Fruit fly (Drosophila melanogaster) whole organism, wandering third instar larva: ENCODE results near the gene Acbp2.

Source experiments
- Abd-B ChIP-seq: fragments of >200 bp; optimal IDR thresholded peaks from 2 replicates; lab custom pipeline; 2017; ENCODE audit warnings: missing biosample characterization, missing genetic modification characterization
- CG9705 ChIP-seq: fragments of 200-800 bp; sonication (Bioruptor generic); optimal IDR thresholded peaks from 2 replicates; lab custom pipeline; 2018; ENCODE audit warnings: missing biosample characterization, mild to moderate bottlenecking, missing genetic modification characterization
- CrebA ChIP-seq: fragments of 200-800 bp; sonication (Bioruptor generic); optimal IDR thresholded peaks from 2 replicates; lab custom pipeline; 2016; ENCODE audit warnings: missing biosample characterization, mild to moderate bottlenecking, missing genetic modification characterization, borderline replicate concordance
- Dif ChIP-seq: fragments of 200-275, 200-300 bp; sonication (Bioruptor generic); optimal IDR thresholded peaks from 2 replicates; lab custom pipeline; 2018; ENCODE audit warnings: missing biosample characterization, missing genetic modification characterization; ENCODE audit not compliant: partially characterized antibody
- GATAd ChIP-seq: sonication (Bioruptor generic); optimal IDR thresholded peaks from 2 replicates; lab custom pipeline; 2016; ENCODE audit warnings: missing biosample characterization, missing genetic modification characterization
- Hr83 ChIP-seq: fragments of 200-300 bp; sonication (Bioruptor generic); optimal IDR thresholded peaks from 2 replicates; lab custom pipeline; 2016; ENCODE audit warnings: missing biosample characterization, mild to moderate bottlenecking, missing genetic modification characterization, moderate library complexity; ENCODE audit not compliant: poor library complexity, severe bottlenecking
- Jra ChIP-seq: sonication (Bioruptor generic); optimal IDR thresholded peaks from 2 replicates; lab custom pipeline; 2016; ENCODE audit warnings: missing biosample characterization, missing genetic modification characterization
- Myc ChIP-seq: fragments of >200 bp; optimal IDR thresholded peaks from 2 replicates; lab custom pipeline; 2017
- N ChIP-seq: fragments of >200 bp; optimal IDR thresholded peaks from 2 replicates; lab custom pipeline; 2018; ENCODE audit warnings: missing biosample characterization, missing external identifiers, missing genetic modification characterization
- Rel ChIP-seq, 2 experiments: fragments of 200-800 bp; sonication (Bioruptor generic) in 1 of 2; optimal IDR thresholded peaks; 2 replicates in 1 of 2; 3 replicates in 1 of 2; lab custom pipeline; 2016 to 2019; ENCODE audit warnings: mild to moderate bottlenecking in 2 of 2, missing biosample characterization in 2 of 2, missing genetic modification characterization in 2 of 2, moderate library complexity in 1 of 2
- Sp1 ChIP-seq: fragments of 200-800 bp; sonication (Bioruptor generic); optimal IDR thresholded peaks from 3 replicates; lab custom pipeline; 2019; ENCODE audit warnings: missing biosample characterization, mild to moderate bottlenecking, missing genetic modification characterization, moderate library complexity
- Vsx2 ChIP-seq: fragments of 200-300, 225-300 bp; sonication (Bioruptor generic); optimal IDR thresholded peaks from 2 replicates; lab custom pipeline; 2018; ENCODE audit warnings: missing biosample characterization, missing genetic modification characterization; ENCODE audit not compliant: partially characterized antibody
- br ChIP-seq: fragments of 200-800 bp; sonication (Bioruptor generic); optimal IDR thresholded peaks from 2 replicates; lab custom pipeline; 2016; ENCODE audit warnings: missing biosample characterization, missing genetic modification characterization
- brk ChIP-seq: fragments of 200-800 bp; sonication (Bioruptor generic); optimal IDR thresholded peaks from 2 replicates; lab custom pipeline; 2016; ENCODE audit warnings: missing biosample characterization, mild to moderate bottlenecking, missing genetic modification characterization
- dl ChIP-seq, 2 experiments: fragments of 175-275, 200-275 bp in 1 of 2; fragments of 200-275 bp in 1 of 2; sonication (Bioruptor generic); optimal IDR thresholded peaks; lab custom pipeline; 2018; ENCODE audit warnings: mild to moderate bottlenecking in 2 of 2, missing biosample characterization in 2 of 2, missing genetic modification characterization in 2 of 2, moderate library complexity in 2 of 2; ENCODE audit not compliant: partially characterized antibody in 2 of 2, insufficient read depth in 1 of 2
- dmrt93B ChIP-seq: fragments of 200-800 bp; sonication (Bioruptor generic); optimal IDR thresholded peaks from 2 replicates; lab custom pipeline; 2018; ENCODE audit warnings: missing biosample characterization, mild to moderate bottlenecking, missing genetic modification characterization
- dsf ChIP-seq: sonication (Bioruptor generic); optimal IDR thresholded peaks from 2 replicates; lab custom pipeline; 2016; ENCODE audit warnings: missing biosample characterization, missing genetic modification characterization, borderline replicate concordance
- ey ChIP-seq: fragments of 200-800 bp; sonication (Bioruptor generic); optimal IDR thresholded peaks from 2 replicates; lab custom pipeline; 2016; ENCODE audit warnings: missing biosample characterization, missing genetic modification characterization
- fru ChIP-seq: fragments of 200-800 bp; sonication (Bioruptor generic); optimal IDR thresholded peaks from 3 replicates; lab custom pipeline; 2016; ENCODE audit warnings: missing biosample characterization, mild to moderate bottlenecking, missing genetic modification characterization
- jim ChIP-seq: fragments of 175-275, 200-325 bp; sonication (Bioruptor generic); optimal IDR thresholded peaks from 2 replicates; lab custom pipeline; 2016; ENCODE audit warnings: missing biosample characterization, mild to moderate bottlenecking, missing genetic modification characterization
- lola ChIP-seq: fragments of >200 bp; optimal IDR thresholded peaks from 2 replicates; lab custom pipeline; 2017; ENCODE audit warnings: missing biosample characterization, missing genetic modification characterization
- psq ChIP-seq: fragments of 200-800 bp; sonication (Bioruptor generic); optimal IDR thresholded peaks from 3 replicates; lab custom pipeline; 2017; ENCODE audit warnings: missing biosample characterization, mild to moderate bottlenecking, missing genetic modification characterization, moderate library complexity
- rgr ChIP-seq: fragments of 200-800 bp; sonication (Bioruptor generic); optimal IDR thresholded peaks from 3 replicates; lab custom pipeline; 2016; ENCODE audit warnings: missing biosample characterization, mild to moderate bottlenecking, missing genetic modification characterization
- sage ChIP-seq: fragments of 200-800 bp; sonication (Bioruptor generic); optimal IDR thresholded peaks from 2 replicates; lab custom pipeline; 2016; ENCODE audit warnings: missing biosample characterization, mild to moderate bottlenecking, missing genetic modification characterization
- sv ChIP-seq: fragments of 200-800 bp; sonication (Bioruptor generic); optimal IDR thresholded peaks from 3 replicates; lab custom pipeline; 2016; ENCODE audit warnings: missing biosample characterization, missing genetic modification characterization

Gene Acbp2

dm6 chr3L:7133699-7134655 lies 2.3 kb downstream of the Acbp2 start, which contains the start of gene melt (continued):
- peak; percentile 65 for TF ChIP-seq jim
- TF ChIP-seq dmrt93B (GFP tag; lab: Kevin White, UChicago): peak; percentile 87
- TF ChIP-seq br (GFP tag; lab: Kevin White, UChicago): peak; percentile 93
- peak; percentile 89 for TF ChIP-seq Sp1
- peak; percentile 92 for TF ChIP-seq Dif
- peak; percentile 85 for TF ChIP-seq rgr (GFP tag; lab: Kevin White, UChicago)
- peak; percentile 42 for TF ChIP-seq sage (GFP tag; lab: Kevin White, UChicago)

dm6 chr3L:7134818-7135217 lies 3.2 kb downstream of the Acbp2 start:
- TF ChIP-seq jim (peak; percentile 12), Dif (no peak)

dm6 chr3L:7136663-7137062 lies 5.0 kb downstream of the Acbp2 start:
- no peak for TF ChIP-seq Hr83

dm6 chr3L:7137613-7138189 lies 6.0 kb downstream of the Acbp2 start:
- TF ChIP-seq psq (peak; percentile 14), CG9705 (no peak), rgr (GFP tag; lab: Kevin White, UChicago) (no peak), br (GFP tag; lab: Kevin White, UChicago) (no peak), Hr83 (no peak), fru (GFP tag; lab: Kevin White, UChicago) (peak; percentile 6), brk (GFP tag; lab: Kevin White, UChicago) (no peak), sv (GFP tag; lab: Kevin White, UChicago) (no peak), CrebA (GFP tag; lab: Kevin White, UChicago) (no peak), Rel (GFP tag; optimal IDR thresholded peaks at IDR 0.05; lab: Kevin White, UChicago) (no peak), Rel (tag; optimal IDR thresholded peaks at IDR 0.05; lab: Kevin White, UChicago) (no peak), Jra (GFP tag; lab: Kevin White, UChicago) (no peak), sage (GFP tag; lab: Kevin White, UChicago) (no peak), dsf (no peak)
- TF ChIP-seq, all 38 proteins: peak for 2

dm6 chr3L:7143283-7143682 lies 11.6 kb downstream of the Acbp2 start:
- TF ChIP-seq dl (GFP tag; optimal IDR thresholded peaks at IDR 0.05; lab: Kevin White, UChicago; ENCODE audit: insufficient read depth in 1 of 2, partially characterized antibody in 2 of 2) (no peak), Dif (peak; percentile 43), lola (GFP tag; lab: Kevin White, UChicago) (no peak), br (GFP tag; lab: Kevin White, UChicago) (no peak), Rel (GFP tag; optimal IDR thresholded peaks at IDR 0.05; lab: Kevin White, UChicago) (no peak), Rel (tag; optimal IDR thresholded peaks at IDR 0.05; lab: Kevin White, UChicago) (no peak), fru (GFP tag; lab: Kevin White, UChicago) (peak; percentile 5), N (peak; percentile 55), Myc (lab: Kevin White, UChicago) (peak; percentile 84), Vsx2 (GFP tag; lab: Kevin White, UChicago) (peak; percentile 54), dmrt93B (GFP tag; lab: Kevin White, UChicago) (no peak)

- TF ChIP-seq fru (GFP tag; lab: Kevin White, UChicago) (no peak), CG9705 (no peak), dl (GFP tag; optimal IDR thresholded peaks at IDR 0.05; lab: Kevin White, UChicago; ENCODE audit: insufficient read depth in 1 of 2, partially characterized antibody in 2 of 2) (no peak), Rel (GFP tag; optimal IDR thresholded peaks at IDR 0.05; lab: Kevin White, UChicago) (no peak), Rel (tag; optimal IDR thresholded peaks at IDR 0.05; lab: Kevin White, UChicago) (no peak), Jra (GFP tag; lab: Kevin White, UChicago) (no peak), sage (GFP tag; lab: Kevin White, UChicago) (no peak), ey (no peak), Abd-B (no peak), Hr83 (no peak), Dif (no peak), GATAd (GFP tag; lab: Kevin White, UChicago) (no peak)
These were observed 16.1 kb downstream of the Acbp2 start for dm6 chr3L:7147796-7148195.
